Worm (Caenorhabditis elegans) whole organism, L4/young adult: ENCODE data around the gene nsph-3.2.

Source experiments
- W03F9.2 ChIP-seq: fragments of 150-350 bp; optimal IDR thresholded peaks from 2 replicates; lab custom pipeline; 2014; ENCODE audit warnings: missing biosample characterization, missing genetic modification characterization
- dao-5 ChIP-seq: sonication (generic microtip); optimal IDR thresholded peaks from 2 replicates; lab custom pipeline; 2016; ENCODE audit warnings: missing genotype, missing genetic modification characterization, moderate library complexity, missing compliant biosample characterization
- him-1 ChIP-seq: sonication (generic microtip); optimal IDR thresholded peaks from 2 replicates; lab custom pipeline; 2016; ENCODE audit warnings: missing genotype, missing genetic modification reagents, missing genetic modification characterization, missing compliant biosample characterization

The nsph-3.2 gene

ce11 chrIV:10089777-10090176, 22.9 kb upstream of the nsph-3.2 start, which contains the start of gene ttr-39:
Gene ttr-39, minus strand, starts transcription at chrIV:10089877.
- TF ChIP-seq dao-5 (tag; lab: Kevin White, UChicago) (no peak), him-1 (no peak), W03F9.2 (tag; lab: Kevin White, UChicago) (no peak)

- TF ChIP-seq him-1, result no peak
- no peak for TF ChIP-seq dao-5 (tag; lab: Kevin White, UChicago)
- TF ChIP-seq W03F9.2 (tag; lab: Kevin White, UChicago), result no peak
Observed at ce11 chrIV:10090358-10090757, 22.3 kb upstream of the nsph-3.2 start, which contains the start of gene ttbk-5. Gene ttbk-5, plus strand, starts transcription at chrIV:10090658.

- TF ChIP-seq W03F9.2 (tag; lab: Kevin White, UChicago), result no peak
- TF ChIP-seq him-1, result no peak
- no peak for TF ChIP-seq dao-5 (tag; lab: Kevin White, UChicago)
Observed at ce11 chrIV:10095171-10095570, 17.5 kb upstream of the nsph-3.2 start, which contains the start of the genes C04G2.5 and msp-36. Gene C04G2.5, minus strand, starts transcription at chrIV:10095271. Gene msp-36, plus strand, starts transcription at chrIV:10095433.

- TF ChIP-seq him-1 (no peak), dao-5 (tag; lab: Kevin White, UChicago) (no peak), W03F9.2 (tag; lab: Kevin White, UChicago) (no peak)
Observed at ce11 chrIV:10096881-10097280, 15.8 kb upstream of the nsph-3.2 start, which contains the start of gene dis-3. Gene dis-3, plus strand, starts transcription at chrIV:10097202.

- TF ChIP-seq dao-5 (tag; lab: Kevin White, UChicago) (no peak), W03F9.2 (tag; lab: Kevin White, UChicago) (no peak), him-1 (no peak)
Observed at ce11 chrIV:10110417-10110816, 2.3 kb upstream of the nsph-3.2 start, which contains the start of gene egl-38. Gene egl-38, minus strand, starts transcription at chrIV:10110517.

ce11 chrIV:10110870-10111269, 1.8 kb upstream of the nsph-3.2 start:
- no peak for TF ChIP-seq him-1
- no peak for TF ChIP-seq dao-5 (tag; lab: Kevin White, UChicago)
- TF ChIP-seq W03F9.2 (tag; lab: Kevin White, UChicago), result no peak

ce11 chrIV:10111441-10111840, 1.2 kb upstream of the nsph-3.2 start, which contains the start of gene spch-1:
Gene spch-1, minus strand, starts transcription at chrIV:10111541.
- TF ChIP-seq W03F9.2 (tag; lab: Kevin White, UChicago) (no peak), dao-5 (tag; lab: Kevin White, UChicago) (no peak), him-1 (no peak)

- no peak for TF ChIP-seq dao-5 (tag; lab: Kevin White, UChicago)
- no peak for TF ChIP-seq W03F9.2 (tag; lab: Kevin White, UChicago)
- TF ChIP-seq him-1, result no peak
Observed at ce11 chrIV:10115142-10115541, 2.5 kb downstream of the nsph-3.2 start, which contains the start of gene C04G2.10. Gene C04G2.10, plus strand, starts transcription at chrIV:10115442.

- TF ChIP-seq him-1 (no peak), W03F9.2 (tag; lab: Kevin White, UChicago) (no peak), dao-5 (tag; lab: Kevin White, UChicago) (no peak)
Observed at ce11 chrIV:10116765-10117164, 4.1 kb downstream of the nsph-3.2 start.

ce11 chrIV:10122205-10122604, 9.5 kb downstream of the nsph-3.2 start, which contains the start of gene irld-21:
Gene irld-21, minus strand, starts transcription at chrIV:10122305.
- TF ChIP-seq dao-5 (tag; lab: Kevin White, UChicago) (no peak), him-1 (no peak), W03F9.2 (tag; lab: Kevin White, UChicago) (no peak)

- TF ChIP-seq W03F9.2 (tag; lab: Kevin White, UChicago) (no peak), dao-5 (tag; lab: Kevin White, UChicago) (no peak), him-1 (no peak)
Observed at ce11 chrIV:10126544-10126943, 13.9 kb downstream of the nsph-3.2 start, which contains the start of gene ctf-18. Gene ctf-18, minus strand, starts transcription at chrIV:10126644.

- TF ChIP-seq dao-5 (tag; lab: Kevin White, UChicago) (no peak), W03F9.2 (tag; lab: Kevin White, UChicago) (no peak), him-1 (no peak)
Observed at ce11 chrIV:10128446-10128845, 15.8 kb downstream of the nsph-3.2 start.

ce11 chrIV:10128906-10129386, 16.3 kb downstream of the nsph-3.2 start, which contains the start of the genes gtbp-1 and K08F4.3:
Gene gtbp-1, minus strand, starts transcription at chrIV:10128956.
Gene K08F4.3, plus strand, starts transcription at chrIV:10129257.
- TF ChIP-seq W03F9.2 (tag; lab: Kevin White, UChicago) (peak; percentile 81), him-1 (no peak), dao-5 (tag; lab: Kevin White, UChicago) (no peak)

- no peak for TF ChIP-seq W03F9.2 (tag; lab: Kevin White, UChicago)
- TF ChIP-seq dao-5 (tag; lab: Kevin White, UChicago), result no peak
- TF ChIP-seq him-1, result no peak
Observed at ce11 chrIV:10129957-10130356, 17.3 kb downstream of the nsph-3.2 start, which contains the start of gene glt-3. Gene glt-3, plus strand, starts transcription at chrIV:10130257.
